Worm (Caenorhabditis elegans): ENCODE results near the gene cylc-1.
"Not testable (repeated sequence)": the region's sequence is repeated elsewhere in the genome, so short reads cannot be mapped to it uniquely, and the experiment has no call there.

DNA sequence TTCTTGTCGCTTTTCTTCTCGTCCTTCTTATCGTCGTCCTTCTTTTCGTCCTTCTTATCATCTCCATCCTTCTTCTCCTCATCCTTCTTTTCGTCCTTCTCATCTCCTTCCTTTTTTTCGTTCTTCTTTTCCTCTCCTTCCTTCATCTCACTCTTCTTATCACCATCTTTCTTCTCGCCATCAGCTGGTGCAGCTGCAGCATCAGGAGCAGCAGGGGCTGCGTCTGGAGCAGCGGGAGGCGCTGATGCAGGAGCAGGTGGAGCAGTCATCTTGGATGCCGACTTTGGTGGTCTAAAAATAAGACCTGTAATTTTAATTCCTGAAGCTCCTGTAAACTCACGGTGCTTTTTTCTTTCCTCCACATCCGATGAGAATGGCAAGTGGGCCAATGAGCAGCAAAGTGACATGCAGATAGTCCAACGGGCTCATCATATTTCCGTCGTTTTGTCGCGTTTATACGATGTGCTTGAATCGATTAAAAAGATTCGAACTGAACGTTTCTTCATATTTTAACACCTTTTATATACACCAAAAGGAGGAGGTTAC is at the start of gene cylc-1:
- TF ChIP-seq skn-1, ZK546.5, jun-1, eor-1, nhr-77, elt-2, unc-39 (tag; optimal IDR thresholded peaks at IDR 0.05): not testable (repeated sequence)

Data from whole organism, L3 larva.